Fruit fly (Drosophila melanogaster): Measurements from ENCODE around the gene CG34367.

The CG34367 gene

DNA sequence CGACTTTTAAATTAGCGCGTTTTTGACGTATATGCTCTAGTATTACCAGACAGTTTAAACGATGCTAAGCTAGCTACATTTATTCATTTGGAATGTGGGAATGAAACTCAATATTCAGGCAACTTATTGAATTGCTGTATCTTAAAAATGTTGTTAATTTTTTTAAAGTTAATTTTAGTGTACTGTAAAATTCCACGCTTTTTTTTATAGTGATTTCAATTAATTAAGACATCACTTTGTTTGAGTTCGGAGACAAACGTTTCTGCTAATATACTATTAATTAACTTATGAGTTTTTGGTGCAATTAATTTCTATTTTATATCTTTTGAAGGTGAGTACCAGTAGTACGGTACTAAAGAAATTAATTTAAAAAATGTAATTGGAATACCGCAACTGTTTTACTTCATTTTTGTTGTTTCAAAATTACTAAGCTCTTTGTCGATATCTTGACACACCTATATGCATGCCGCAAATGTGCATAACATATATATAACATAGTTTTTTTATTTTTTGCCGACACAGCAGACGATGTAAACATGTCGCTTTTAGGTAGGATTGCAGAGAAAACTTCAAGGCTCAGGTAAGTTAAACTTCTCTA lies 32.6 kb upstream of the CG34367 start, which contains the start of the genes Cdk1 and mRpS7 (continued):
- TF ChIP-seq grn (GFP tag; optimal IDR thresholded peaks at IDR 0.05) (no peak), Vsx1 (GFP tag; optimal IDR thresholded peaks at IDR 0.05) (peak; percentile 47), Sry-δ (GFP tag; optimal IDR thresholded peaks at IDR 0.05) (peak; percentile 32), tap (tag; optimal IDR thresholded peaks at IDR 0.05) (peak; percentile 61), tgo (GFP tag; IDR thresholded peaks at IDR 0.05) (peak; percentile 61), CG10274 (GFP tag; optimal IDR thresholded peaks at IDR 0.05) (no peak), CG1792 (GFP tag; optimal IDR thresholded peaks at IDR 0.05) (no peak), al (GFP tag; IDR thresholded peaks at IDR 0.05) (peak; percentile 54), eve (GFP tag; optimal IDR thresholded peaks at IDR 0.05) (peak in 1 of 2 experiments; percentile 41), CG1603 (tag; optimal IDR thresholded peaks at IDR 0.05) (peak; percentile 98), nerfin-1 (tag; optimal IDR thresholded peaks at IDR 0.05) (peak; percentile 51), bsh (GFP tag; optimal IDR thresholded peaks at IDR 0.05) (peak in 1 of 2 experiments; percentile 75), pum (GFP tag; optimal IDR thresholded peaks at IDR 0.05) (peak; percentile 56), wor (GFP tag; IDR thresholded peaks at IDR 0.05) (peak; percentile 56; the same call in 1 of the 2 replicates), CG1602 (GFP tag; optimal IDR thresholded peaks at IDR 0.05) (peak; percentile 70), CG6254 (GFP tag; optimal IDR thresholded peaks at IDR 0.05) (peak; percentile 38), CG7963 (GFP tag; IDR thresholded peaks at IDR 0.05; ENCODE audit: partially characterized antibody) (no peak), lola (GFP tag; optimal IDR thresholded peaks at IDR 0.05) (peak in 1 of 3 experiments; percentile 72), CrebB (tag; optimal IDR thresholded peaks at IDR 0.05) (no peak), hb (GFP tag; IDR thresholded peaks at IDR 0.05; ENCODE audit: partially characterized antibody) (no peak), CG6813 (GFP tag; optimal IDR thresholded peaks at IDR 0.05) (no peak), CG6854 (GFP tag; optimal IDR thresholded peaks at IDR 0.05) (peak; percentile 3), salm (tag; optimal IDR thresholded peaks at IDR 0.05) (peak; percentile 66), CG1529 (GFP tag; optimal IDR thresholded peaks at IDR 0.05) (peak; percentile 45), CG17328 (GFP tag; IDR thresholded peaks at IDR 0.05) (peak; percentile 70), vnd (GFP tag; IDR thresholded peaks at IDR 0.05; ENCODE audit: partially characterized antibody) (no peak), CG15514 (GFP tag; optimal IDR thresholded peaks at IDR 0.05) (peak; percentile 68), Mes4 (GFP tag; optimal IDR thresholded peaks at IDR 0.05) (peak; percentile 47), sd (tag; optimal IDR thresholded peaks at IDR 0.05) (peak; percentile 59), CG18011 (GFP tag; optimal IDR thresholded peaks at IDR 0.05) (peak; percentile 9), CG10959 (GFP tag; IDR thresholded peaks at IDR 0.05) (no peak), CG12391 (tag; optimal IDR thresholded peaks at IDR 0.05) (peak; percentile 89), NK7.1 (GFP tag; optimal IDR thresholded peaks at IDR 0.05) (no peak), ab (GFP tag; optimal IDR thresholded peaks at IDR 0.05) (no peak), cad (GFP tag; optimal IDR thresholded peaks at IDR 0.05) (no peak), fd64A (GFP tag; optimal IDR thresholded peaks at IDR 0.05) (no peak), CG7786 (GFP tag; optimal IDR thresholded peaks at IDR 0.05) (peak; percentile 47), CG6689 (GFP tag; IDR thresholded peaks at IDR 0.05) (peak; percentile 78; the same call in 1 of the 2 replicates), Lim3 (GFP tag; IDR thresholded peaks at IDR 0.05) (no peak), CG10147 (GFP tag; optimal IDR thresholded peaks at IDR 0.05) (peak; percentile 66), fd102C (GFP tag; optimal IDR thresholded peaks at IDR 0.05) (no peak), Stat92E (GFP tag; optimal IDR thresholded peaks at IDR 0.05) (no peak), shn (GFP tag; optimal IDR thresholded peaks at IDR 0.05) (peak; percentile 31), CG33213 (GFP tag; optimal IDR thresholded peaks at IDR 0.05) (no peak), CG10543 (GFP tag; optimal IDR thresholded peaks at IDR 0.05) (peak; percentile 7), Abd-B (GFP tag; optimal IDR thresholded peaks at IDR 0.05) (no peak), CG31441 (GFP tag; IDR thresholded peaks at IDR 0.05) (peak; percentile 85), ewg (GFP tag; optimal IDR thresholded peaks at IDR 0.05) (peak; percentile 52), CG11398 (GFP tag; optimal IDR thresholded peaks at IDR 0.05) (no peak)

Measured in whole organism, embryonic.